Fruit fly (Drosophila melanogaster): ENCODE measurements around the gene CG7579.

CG7579 gene

DNA sequence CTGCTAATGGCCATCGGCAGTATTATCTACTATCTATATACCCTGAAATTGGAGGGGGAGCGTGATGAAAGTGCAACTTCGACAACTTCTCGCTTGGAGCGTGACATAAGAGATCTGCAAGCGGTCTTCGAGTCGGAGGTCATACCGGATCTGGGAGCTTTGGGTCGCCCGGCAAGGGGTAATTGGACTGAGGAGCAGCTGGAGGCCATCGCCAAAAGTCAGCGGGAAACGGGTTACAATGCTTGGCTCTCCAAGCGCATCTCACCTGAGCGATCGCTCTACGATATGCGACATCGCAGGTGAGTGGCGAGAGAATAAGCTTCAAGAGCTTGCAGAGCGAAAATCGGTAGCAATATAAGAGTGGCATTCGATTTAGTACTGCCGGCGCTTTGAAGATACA lies 772 bp upstream of the CG7579 start:
- TF ChIP-seq CG7045 (GFP tag; optimal IDR thresholded peaks at IDR 0.05) (no peak), CG5204 (GFP tag; optimal IDR thresholded peaks at IDR 0.05) (no peak), cic (GFP tag; optimal IDR thresholded peaks at IDR 0.05) (no peak), CG33017 (tag; optimal IDR thresholded peaks at IDR 0.05) (no peak), bab1 (GFP tag; optimal IDR thresholded peaks at IDR 0.05) (no peak), CG14711 (tag; optimal IDR thresholded peaks at IDR 0.05) (no peak), toe (GFP tag; optimal IDR thresholded peaks at IDR 0.05) (no peak), CG1620 (GFP tag; optimal IDR thresholded peaks at IDR 0.05) (no peak)

DNA sequence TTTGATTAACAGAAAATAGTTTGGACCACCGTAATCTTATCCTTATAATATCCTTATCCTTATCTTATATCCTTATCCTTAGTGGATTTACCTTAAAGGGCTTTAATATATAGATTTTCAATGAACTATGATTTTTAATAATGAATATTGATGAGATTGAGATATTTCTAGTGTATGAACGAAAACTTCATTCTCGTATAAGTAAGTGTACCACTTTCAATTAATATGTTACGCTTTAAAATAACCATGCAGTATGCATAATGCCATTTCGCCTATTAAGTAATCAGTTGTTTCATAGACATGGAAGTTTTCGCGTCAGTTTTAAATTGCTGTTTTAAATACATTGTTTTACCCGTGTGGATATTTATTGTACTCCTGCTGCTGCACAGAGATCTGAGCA lies 3.8 kb downstream of the CG7579 start, which contains the start of gene CG7304:
Gene CG7304 (plus strand): TSS at position 301 of the 400 bp plus-strand sequence.
- TF ChIP-seq Clk (GFP tag; optimal IDR thresholded peaks at IDR 0.05): no peak
- TF ChIP-seq pad (GFP tag; optimal IDR thresholded peaks at IDR 0.05): no peak

DNA sequence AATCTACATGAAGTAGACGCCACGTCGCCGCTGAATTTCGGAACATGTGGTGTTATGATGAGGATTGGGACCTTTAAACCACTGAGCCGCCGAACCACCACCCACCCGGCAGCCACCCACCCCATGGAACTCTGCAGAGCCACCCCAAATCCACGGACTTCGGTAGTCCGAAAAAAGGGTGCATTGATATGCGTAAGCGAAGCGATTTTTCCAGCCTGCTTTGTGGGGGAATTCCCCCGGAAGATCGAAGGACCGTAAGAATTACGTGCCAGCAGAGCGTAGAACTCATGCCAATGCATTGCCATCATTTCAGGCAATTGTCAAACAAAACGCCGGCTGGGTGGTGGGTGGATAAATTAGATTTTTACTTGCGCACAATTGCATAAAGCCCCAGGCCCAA lies 5.0 kb downstream of the CG7579 start:
- TF ChIP-seq Hr96 (GFP tag; optimal IDR thresholded peaks at IDR 0.05) (no peak), cic (GFP tag; optimal IDR thresholded peaks at IDR 0.05) (no peak), toe (GFP tag; optimal IDR thresholded peaks at IDR 0.05) (no peak), CG33017 (tag; optimal IDR thresholded peaks at IDR 0.05) (no peak), CG5204 (GFP tag; optimal IDR thresholded peaks at IDR 0.05) (no peak), CG12768 (GFP tag; optimal IDR thresholded peaks at IDR 0.05) (no peak), kay (GFP tag; ENCODE audit: borderline replicate concordance) (no peak), CG11617 (GFP tag; optimal IDR thresholded peaks at IDR 0.05) (no peak), CG7045 (GFP tag; optimal IDR thresholded peaks at IDR 0.05) (no peak), tj (GFP tag; optimal IDR thresholded peaks at IDR 0.05) (no peak), Crg-1 (GFP tag; optimal IDR thresholded peaks at IDR 0.05) (no peak), pad (GFP tag; optimal IDR thresholded peaks at IDR 0.05) (no peak), ovo (GFP tag; optimal IDR thresholded peaks at IDR 0.05) (no peak), CG7101 (tag; optimal IDR thresholded peaks at IDR 0.05) (no peak), CG1620 (GFP tag; optimal IDR thresholded peaks at IDR 0.05) (no peak), bab1 (GFP tag; optimal IDR thresholded peaks at IDR 0.05) (no peak), CG14711 (tag; optimal IDR thresholded peaks at IDR 0.05) (no peak), Mnt (GFP tag; optimal IDR thresholded peaks at IDR 0.05) (no peak)

DNA sequence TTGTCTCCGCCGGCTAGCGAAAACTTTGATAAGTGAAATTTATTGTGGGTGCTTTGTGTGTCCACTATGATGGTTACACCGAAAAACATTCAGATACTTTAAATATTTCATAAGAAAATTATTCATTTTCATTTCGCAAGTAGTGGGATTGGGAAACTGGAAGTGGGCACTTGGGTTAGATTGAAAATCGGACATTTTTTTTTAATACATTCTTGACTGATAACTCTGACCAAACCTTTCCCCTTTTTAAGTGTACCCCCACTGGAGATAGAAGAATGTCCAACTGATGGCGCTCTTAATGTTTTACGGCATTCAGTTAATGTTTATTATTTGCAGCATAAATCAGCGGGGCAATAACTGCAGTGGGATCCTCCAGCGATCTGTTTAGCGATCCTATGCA lies 5.6 kb downstream of the CG7579 start:
- TF ChIP-seq toe (GFP tag; optimal IDR thresholded peaks at IDR 0.05): no peak
- TF ChIP-seq Mnt (GFP tag; optimal IDR thresholded peaks at IDR 0.05): no peak
- TF ChIP-seq cnc (optimal IDR thresholded peaks at IDR 0.05): no peak
- no peak for TF ChIP-seq kay (GFP tag; ENCODE audit: borderline replicate concordance)
- TF ChIP-seq tj (GFP tag; optimal IDR thresholded peaks at IDR 0.05): no peak
- TF ChIP-seq CG33017 (tag; optimal IDR thresholded peaks at IDR 0.05): no peak
- no peak for TF ChIP-seq Crg-1 (GFP tag; optimal IDR thresholded peaks at IDR 0.05)
- no peak for TF ChIP-seq CG7101 (tag; optimal IDR thresholded peaks at IDR 0.05)
- no peak for TF ChIP-seq CG1620 (GFP tag; optimal IDR thresholded peaks at IDR 0.05)
- TF ChIP-seq ovo (GFP tag; optimal IDR thresholded peaks at IDR 0.05): no peak
- TF ChIP-seq bab1 (GFP tag; optimal IDR thresholded peaks at IDR 0.05): no peak
- no peak for TF ChIP-seq CG11617 (GFP tag; optimal IDR thresholded peaks at IDR 0.05)
- TF ChIP-seq CG7045 (GFP tag; optimal IDR thresholded peaks at IDR 0.05): no peak
- TF ChIP-seq CG5204 (GFP tag; optimal IDR thresholded peaks at IDR 0.05): no peak
- TF ChIP-seq Clk (GFP tag; optimal IDR thresholded peaks at IDR 0.05): no peak
- no peak for TF ChIP-seq pad (GFP tag; optimal IDR thresholded peaks at IDR 0.05)

DNA sequence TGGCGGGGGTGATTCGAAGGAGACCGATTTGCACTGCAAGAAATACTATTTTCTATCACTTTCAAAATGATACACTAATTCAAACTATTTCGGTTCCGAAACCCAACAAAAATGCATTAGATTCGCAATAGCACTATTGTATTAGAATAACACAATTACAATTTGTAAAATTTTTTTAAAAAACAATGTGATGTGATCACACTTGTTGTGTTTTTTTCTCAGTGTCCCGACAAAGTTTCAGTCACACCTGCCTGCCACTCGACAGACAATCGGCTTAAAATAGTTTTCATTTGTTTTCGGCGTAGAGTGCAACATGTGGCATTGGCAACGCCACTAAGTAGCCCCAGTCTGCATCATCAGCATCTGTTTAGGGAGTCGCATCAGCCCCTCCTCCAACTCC lies 8.1 kb downstream of the CG7579 start:
- TF ChIP-seq Mnt (GFP tag; optimal IDR thresholded peaks at IDR 0.05): no peak
- no peak for TF ChIP-seq CG14711 (tag; optimal IDR thresholded peaks at IDR 0.05)
- no peak for TF ChIP-seq pad (GFP tag; optimal IDR thresholded peaks at IDR 0.05)
- TF ChIP-seq Hr96 (GFP tag; optimal IDR thresholded peaks at IDR 0.05): no peak
- no peak for TF ChIP-seq cic (GFP tag; optimal IDR thresholded peaks at IDR 0.05)
- no peak for TF ChIP-seq kay (GFP tag; ENCODE audit: borderline replicate concordance)
- TF ChIP-seq CG11617 (GFP tag; optimal IDR thresholded peaks at IDR 0.05): no peak
- no peak for TF ChIP-seq bab1 (GFP tag; optimal IDR thresholded peaks at IDR 0.05)
- TF ChIP-seq CG1620 (GFP tag; optimal IDR thresholded peaks at IDR 0.05): no peak
- TF ChIP-seq Crg-1 (GFP tag; optimal IDR thresholded peaks at IDR 0.05): no peak
- no peak for TF ChIP-seq cnc (optimal IDR thresholded peaks at IDR 0.05)
- no peak for TF ChIP-seq CG33017 (tag; optimal IDR thresholded peaks at IDR 0.05)
- TF ChIP-seq tj (GFP tag; optimal IDR thresholded peaks at IDR 0.05): no peak

- TF ChIP-seq CG14711 (tag; optimal IDR thresholded peaks at IDR 0.05): no peak
- no peak for TF ChIP-seq CG5204 (GFP tag; optimal IDR thresholded peaks at IDR 0.05)
- no peak for TF ChIP-seq CG1620 (GFP tag; optimal IDR thresholded peaks at IDR 0.05)
- no peak for TF ChIP-seq CG12768 (GFP tag; optimal IDR thresholded peaks at IDR 0.05)
- no peak for TF ChIP-seq kay (GFP tag; ENCODE audit: borderline replicate concordance)
- no peak for TF ChIP-seq toe (GFP tag; optimal IDR thresholded peaks at IDR 0.05)
- no peak for TF ChIP-seq cic (GFP tag; optimal IDR thresholded peaks at IDR 0.05)
- TF ChIP-seq tj (GFP tag; optimal IDR thresholded peaks at IDR 0.05): no peak
- TF ChIP-seq CG7045 (GFP tag; optimal IDR thresholded peaks at IDR 0.05): no peak
- no peak for TF ChIP-seq bab1 (GFP tag; optimal IDR thresholded peaks at IDR 0.05)
- no peak for TF ChIP-seq Clk (GFP tag; optimal IDR thresholded peaks at IDR 0.05)
- no peak for TF ChIP-seq Mnt (GFP tag; optimal IDR thresholded peaks at IDR 0.05)
- TF ChIP-seq cnc (optimal IDR thresholded peaks at IDR 0.05): no peak
- no peak for TF ChIP-seq ovo (GFP tag; optimal IDR thresholded peaks at IDR 0.05)
- no peak for TF ChIP-seq Crg-1 (GFP tag; optimal IDR thresholded peaks at IDR 0.05)
- no peak for TF ChIP-seq CG33017 (tag; optimal IDR thresholded peaks at IDR 0.05)
- no peak for TF ChIP-seq pad (GFP tag; optimal IDR thresholded peaks at IDR 0.05)
These were observed 10.4 kb downstream of the CG7579 start for dm6 chr3L:15672800-15673199.

- TF ChIP-seq CG11617 (GFP tag; optimal IDR thresholded peaks at IDR 0.05) (no peak), cnc (optimal IDR thresholded peaks at IDR 0.05) (no peak), kay (GFP tag; ENCODE audit: borderline replicate concordance) (no peak), tj (GFP tag; optimal IDR thresholded peaks at IDR 0.05) (no peak), cic (GFP tag; optimal IDR thresholded peaks at IDR 0.05) (no peak), Hr96 (GFP tag; optimal IDR thresholded peaks at IDR 0.05) (no peak), Clk (GFP tag; optimal IDR thresholded peaks at IDR 0.05) (no peak), CG1620 (GFP tag; optimal IDR thresholded peaks at IDR 0.05) (no peak), Mnt (GFP tag; optimal IDR thresholded peaks at IDR 0.05) (no peak), ovo (GFP tag; optimal IDR thresholded peaks at IDR 0.05) (no peak)
These were observed 12.8 kb downstream of the CG7579 start for dm6 chr3L:15670455-15670854.
